Fruit fly (Drosophila melanogaster) whole organism: ENCODE data around the gene Jhbp1.

ENCODE experiments used
- pan ChIP-seq: fragments of >200 bp; optimal IDR thresholded peaks from 2 replicates; lab custom pipeline; 2017
- usp ChIP-seq: fragments of >200 bp; optimal IDR thresholded peaks from 2 replicates; lab custom pipeline; 2017; ENCODE audit warnings: missing biosample characterization, missing genetic modification characterization, mixed read lengths

- no peak for TF ChIP-seq pan (lab: Kevin White, UChicago)
- no peak for TF ChIP-seq usp (GFP tag; lab: Kevin White, UChicago)
Observed at dm6 chr3R:4989150-4990017, 24.1 kb downstream of the Jhbp1 start.
